Fruit fly (Drosophila melanogaster) whole organism, prepupa: ENCODE measurements around the gene Sod1.

Experiments
- Blimp-1 ChIP-seq: fragments of 200-800 bp; sonication (Bioruptor generic); optimal IDR thresholded peaks from 3 replicates; lab custom pipeline; 2017; ENCODE audit warnings: missing biosample characterization, missing genetic modification characterization, mild to moderate bottlenecking, moderate library complexity, missing genetic modification reagents
- CG10631 ChIP-seq: fragments of 200-800 bp; sonication (Bioruptor generic); optimal IDR thresholded peaks from 2 replicates; lab custom pipeline; 2016; ENCODE audit warnings: missing biosample characterization, missing genetic modification characterization
- CG11762 ChIP-seq: fragments of 200-800 bp; sonication (Bioruptor generic); optimal IDR thresholded peaks from 3 replicates; lab custom pipeline; 2016; ENCODE audit warnings: missing biosample characterization, missing genetic modification characterization; ENCODE audit not compliant: insufficient read depth
- CG11902 ChIP-seq: fragments of 200-800 bp; sonication (Bioruptor generic); optimal IDR thresholded peaks from 3 replicates; lab custom pipeline; 2016; ENCODE audit warnings: missing biosample characterization, missing genetic modification characterization
- CG15336 ChIP-seq: fragments of 200-800 bp; sonication (Bioruptor generic); IDR thresholded peaks from 2 replicates; pipeline ENCODE4 v1.3.6; 2022; ENCODE audit warnings: missing biosample characterization, missing genetic modification characterization
- CG1621 ChIP-seq: fragments of 200-800 bp; sonication (Bioruptor generic); optimal IDR thresholded peaks from 3 replicates; lab custom pipeline; 2018; ENCODE audit warnings: missing biosample characterization, mild to moderate bottlenecking, missing genetic modification characterization
- CG16779 ChIP-seq: fragments of 200-800 bp; sonication (Bioruptor generic); optimal IDR thresholded peaks from 3 replicates; lab custom pipeline; 2017; ENCODE audit warnings: missing biosample characterization, mild to moderate bottlenecking, missing genetic modification characterization
- CG3032 ChIP-seq: fragments of 200-800 bp; optimal IDR thresholded peaks from 2 replicates; lab custom pipeline; 2019; ENCODE audit warnings: missing biosample characterization, mild to moderate bottlenecking, missing genetic modification characterization, moderate library complexity
- CG31627 ChIP-seq: fragments of 200-800 bp; sonication (Bioruptor generic); optimal IDR thresholded peaks from 3 replicates; lab custom pipeline; 2016; ENCODE audit warnings: missing biosample characterization, missing genetic modification characterization
- CG32006 ChIP-seq: fragments of 200-800 bp; sonication (Bioruptor generic); optimal IDR thresholded peaks from 3 replicates; lab custom pipeline; 2017; ENCODE audit warnings: missing biosample characterization, mild to moderate bottlenecking, missing genetic modification characterization
- CG34406 ChIP-seq: fragments of 200-800 bp; sonication (Bioruptor generic); optimal IDR thresholded peaks from 3 replicates; lab custom pipeline; 2016; ENCODE audit warnings: missing biosample characterization, missing genetic modification characterization
- CG3919 ChIP-seq: fragments of 200-800 bp; sonication (Bioruptor generic); optimal IDR thresholded peaks from 3 replicates; lab custom pipeline; 2016; ENCODE audit warnings: missing biosample characterization, missing genetic modification characterization
- CG4318 ChIP-seq: fragments of 200-800 bp; sonication (Bioruptor generic); optimal IDR thresholded peaks from 3 replicates; lab custom pipeline; 2017; ENCODE audit warnings: missing biosample characterization, mild to moderate bottlenecking, missing genetic modification characterization
- CG6163 ChIP-seq: fragments of 200-800 bp; sonication (Bioruptor generic); IDR thresholded peaks from 3 replicates; pipeline ENCODE4 v1.3.6; 2022; ENCODE audit warnings: missing biosample characterization, missing genetic modification characterization
- CG6276 ChIP-seq: fragments of 200-800 bp; sonication (Bioruptor generic); optimal IDR thresholded peaks from 2 replicates; lab custom pipeline; 2017; ENCODE audit warnings: missing biosample characterization, mild to moderate bottlenecking, missing genetic modification characterization
- CG6808 ChIP-seq: fragments of 200-800 bp; sonication (Bioruptor generic); optimal IDR thresholded peaks from 3 replicates; lab custom pipeline; 2017; ENCODE audit warnings: missing biosample characterization, missing genetic modification characterization, mild to moderate bottlenecking, moderate library complexity, missing genetic modification reagents
- CG6854 ChIP-seq: fragments of 200-800 bp; sonication (Bioruptor generic); optimal IDR thresholded peaks from 2 replicates; lab custom pipeline; 2017; ENCODE audit warnings: missing biosample characterization, mild to moderate bottlenecking, missing genetic modification characterization
- CG7368 ChIP-seq: fragments of 200-800 bp; sonication (Bioruptor generic); optimal IDR thresholded peaks from 3 replicates; lab custom pipeline; 2016; ENCODE audit warnings: missing biosample characterization, missing genetic modification characterization
- CG8119 ChIP-seq: fragments of 200-800 bp; sonication (Bioruptor generic); IDR thresholded peaks from 3 replicates; pipeline ENCODE4 v1.3.6; 2022; ENCODE audit warnings: missing biosample characterization, missing genetic modification characterization
- CG8319 ChIP-seq: fragments of 200-800 bp; sonication (Bioruptor generic); optimal IDR thresholded peaks from 3 replicates; lab custom pipeline; 2016; ENCODE audit warnings: missing biosample characterization, missing genetic modification characterization
- CG8632 ChIP-seq: fragments of 200-800 bp; sonication (Bioruptor generic); optimal IDR thresholded peaks from 3 replicates; lab custom pipeline; 2016; ENCODE audit warnings: missing biosample characterization, missing genetic modification characterization
- CG9139 ChIP-seq: fragments of 200-800 bp; sonication (Bioruptor generic); optimal IDR thresholded peaks from 3 replicates; lab custom pipeline; 2017; ENCODE audit warnings: missing biosample characterization, mild to moderate bottlenecking, missing genetic modification characterization
- Eip75B ChIP-seq: fragments of 200-800 bp; sonication (Bioruptor generic); optimal IDR thresholded peaks from 3 replicates; lab custom pipeline; 2016; ENCODE audit warnings: missing biosample characterization, missing genetic modification characterization
- Eip78C ChIP-seq: fragments of 200-800 bp; sonication (Bioruptor generic); peaks from one replicate; lab custom pipeline; 2016; ENCODE audit warnings: missing biosample characterization, missing genetic modification characterization
- Ets21C ChIP-seq: fragments of 200-800 bp; sonication (Bioruptor generic); optimal IDR thresholded peaks from 3 replicates; lab custom pipeline; 2016; ENCODE audit warnings: missing biosample characterization, missing genetic modification characterization
- Gug ChIP-seq: fragments of 200-800 bp; sonication (Bioruptor generic); IDR thresholded peaks from 2 replicates; pipeline ENCODE4 v1.3.6; 2022; ENCODE audit warnings: missing biosample characterization, missing genetic modification characterization
- Hr39 ChIP-seq: fragments of 200-800 bp; sonication (Bioruptor generic); optimal IDR thresholded peaks from 2 replicates; lab custom pipeline; 2016; ENCODE audit warnings: missing biosample characterization, missing genetic modification characterization
- Lpt ChIP-seq: fragments of 200-800 bp; sonication (Bioruptor generic); optimal IDR thresholded peaks from 3 replicates; lab custom pipeline; 2016; ENCODE audit warnings: missing biosample characterization, missing genetic modification characterization
- Met ChIP-seq: fragments of 200-800 bp; sonication (Bioruptor generic); optimal IDR thresholded peaks from 3 replicates; lab custom pipeline; 2016; ENCODE audit warnings: missing biosample characterization, missing genetic modification characterization
- OdsH ChIP-seq: fragments of 200-800 bp; sonication (Bioruptor generic); optimal IDR thresholded peaks from 3 replicates; lab custom pipeline; 2016; ENCODE audit warnings: missing biosample characterization, missing genetic modification characterization
- Smox ChIP-seq: fragments of 200-800 bp; sonication (Bioruptor generic); optimal IDR thresholded peaks from 3 replicates; lab custom pipeline; 2016; ENCODE audit warnings: missing biosample characterization, missing genetic modification characterization
- Sox14 ChIP-seq: fragments of 200-800 bp; sonication (Bioruptor generic); optimal IDR thresholded peaks from 3 replicates; lab custom pipeline; 2016; ENCODE audit warnings: missing biosample characterization, missing genetic modification characterization
- Sox15 ChIP-seq: fragments of 200-800 bp; sonication (Bioruptor generic); optimal IDR thresholded peaks from 3 replicates; lab custom pipeline; 2016; ENCODE audit warnings: missing biosample characterization, missing genetic modification characterization
- achi ChIP-seq: fragments of 200-800 bp; sonication (Bioruptor generic); optimal IDR thresholded peaks from 3 replicates; lab custom pipeline; 2016; ENCODE audit warnings: missing biosample characterization, missing genetic modification characterization
- acj6 ChIP-seq: fragments of 200-800 bp; sonication (Bioruptor generic); optimal IDR thresholded peaks from 3 replicates; lab custom pipeline; 2016; ENCODE audit warnings: missing biosample characterization, missing genetic modification characterization
- cyc ChIP-seq: fragments of 200-800 bp; sonication (Bioruptor generic); optimal IDR thresholded peaks from 3 replicates; lab custom pipeline; 2016; ENCODE audit warnings: missing biosample characterization, missing genetic modification characterization
- dac ChIP-seq: fragments of 200-800 bp; sonication (Bioruptor generic); optimal IDR thresholded peaks from 2 replicates; lab custom pipeline; 2017; ENCODE audit warnings: missing biosample characterization, mild to moderate bottlenecking, missing genetic modification characterization
- dsx ChIP-seq: fragments of 200-800 bp; optimal IDR thresholded peaks from 3 replicates; lab custom pipeline; 2019; ENCODE audit warnings: missing biosample characterization, mild to moderate bottlenecking, missing genetic modification characterization, moderate library complexity; ENCODE audit not compliant: poor library complexity, severe bottlenecking
- esn ChIP-seq: fragments of 200-800 bp; sonication (Bioruptor generic); optimal IDR thresholded peaks from 2 replicates; lab custom pipeline; 2016; ENCODE audit warnings: missing biosample characterization, mild to moderate bottlenecking, missing genetic modification characterization, moderate library complexity
- fd85E ChIP-seq: fragments of 200-800 bp; sonication (Bioruptor generic); optimal IDR thresholded peaks from 3 replicates; lab custom pipeline; 2016; ENCODE audit warnings: missing biosample characterization, missing genetic modification characterization
- fkh ChIP-seq: fragments of 200-800 bp; sonication (Bioruptor generic); optimal IDR thresholded peaks from 3 replicates; lab custom pipeline; 2017; ENCODE audit warnings: missing biosample characterization, mild to moderate bottlenecking, missing genetic modification characterization, moderate library complexity
- lz ChIP-seq: fragments of 200-800 bp; sonication (Bioruptor generic); optimal IDR thresholded peaks from 3 replicates; lab custom pipeline; 2016; ENCODE audit warnings: missing biosample characterization, missing genetic modification characterization
- net ChIP-seq: fragments of 200-800 bp; sonication (Bioruptor generic); optimal IDR thresholded peaks from 3 replicates; lab custom pipeline; 2016; ENCODE audit warnings: missing biosample characterization, missing genetic modification characterization
- pdm3 ChIP-seq: fragments of 200-800 bp; sonication (Bioruptor generic); optimal IDR thresholded peaks from 3 replicates; lab custom pipeline; 2016; ENCODE audit warnings: missing biosample characterization, missing genetic modification characterization
- spab ChIP-seq: fragments of 200-800 bp; sonication (Bioruptor generic); optimal IDR thresholded peaks from 2 replicates; lab custom pipeline; 2017; ENCODE audit warnings: missing biosample characterization, mild to moderate bottlenecking, missing genetic modification characterization, missing genetic modification reagents
- ss ChIP-seq, 2 experiments: fragments of 200-800 bp; sonication (Bioruptor generic); optimal IDR thresholded peaks; 2 replicates in 1 of 2; 3 replicates in 1 of 2; lab custom pipeline; 2017 to 2018; ENCODE audit warnings: mild to moderate bottlenecking in 2 of 2, missing biosample characterization in 2 of 2, missing genetic modification characterization in 2 of 2, moderate library complexity in 1 of 2
- svp ChIP-seq: fragments of 200-800 bp; sonication (Bioruptor generic); peaks from one replicate; lab custom pipeline; 2016; ENCODE audit warnings: missing biosample characterization, missing genetic modification characterization
- topi ChIP-seq: fragments of 200-800 bp; sonication (Bioruptor generic); optimal IDR thresholded peaks from 3 replicates; lab custom pipeline; 2016; ENCODE audit warnings: missing biosample characterization, missing genetic modification characterization
- vri ChIP-seq: fragments of 200-800 bp; sonication (Bioruptor generic); optimal IDR thresholded peaks from 3 replicates; lab custom pipeline; 2016; ENCODE audit warnings: missing biosample characterization, mild to moderate bottlenecking, missing genetic modification characterization

Sod1 gene

dm6 chr3L:11065850-11066249, 47.7 kb downstream of the Sod1 start:
- peak; percentile 16 for TF ChIP-seq Eip78C
- no peak for TF ChIP-seq CG10631 (GFP tag; lab: Kevin White, UChicago)
- TF ChIP-seq CG32006 (GFP tag; lab: Kevin White, UChicago): no peak
- no peak for TF ChIP-seq CG6163
- TF ChIP-seq vri (GFP tag; lab: Kevin White, UChicago): peak; percentile 82
- TF ChIP-seq CG3032 (tag; lab: Kevin White, UChicago): no peak
- no peak for TF ChIP-seq svp (GFP tag; lab: Kevin White, UChicago)
- no peak for TF ChIP-seq Met
- peak; percentile 10 for TF ChIP-seq fkh (GFP tag; lab: Kevin White, UChicago)
- TF ChIP-seq Eip75B (GFP tag; lab: Kevin White, UChicago): no peak
- TF ChIP-seq CG16779 (tag; lab: Kevin White, UChicago): no peak
- TF ChIP-seq, all 60 proteins: peak for 3

DNA sequence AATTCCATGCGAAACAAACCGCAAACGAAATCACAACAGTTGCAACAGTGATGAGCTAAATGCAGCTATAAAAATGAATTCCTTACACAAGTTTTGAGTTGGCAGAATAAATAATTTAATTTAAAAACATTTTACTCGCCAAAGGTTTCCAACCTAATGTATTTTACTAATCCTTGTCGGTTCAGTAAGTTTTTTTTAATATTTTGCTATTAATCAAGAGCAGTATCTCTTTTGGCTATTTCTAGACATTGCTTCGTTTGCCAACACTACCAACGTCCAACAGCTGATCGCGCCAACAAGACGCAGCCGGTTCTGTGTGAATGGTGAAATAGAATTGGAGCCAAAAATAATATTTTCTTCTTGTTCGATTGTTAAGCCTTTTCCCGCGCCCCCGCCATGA, 48.9 kb downstream of the Sod1 start, which contains the start of the genes CG32075, CG45101 and SuUR:
TSS of gene CG32075 (minus strand) at position 253 of the 400 bp plus-strand sequence.
TSS of gene CG45101 (plus strand) at position 303 of the 400 bp plus-strand sequence.
TSS of gene SuUR (plus strand) at position 303 of the 400 bp plus-strand sequence.
- peak; percentile 56 for TF ChIP-seq Lpt
- no peak for TF ChIP-seq Smox
- peak; percentile 86 for TF ChIP-seq topi (GFP tag; lab: Kevin White, UChicago)
- peak; percentile 82 for TF ChIP-seq Sox15
- TF ChIP-seq pdm3 (GFP tag; lab: Kevin White, UChicago): peak; percentile 90
- peak; percentile 43 for TF ChIP-seq fkh (GFP tag; lab: Kevin White, UChicago)
- peak; percentile 79 for TF ChIP-seq Gug (GFP tag; lab: Robert Waterston, UW)
- TF ChIP-seq lz (GFP tag; lab: Kevin White, UChicago): peak; percentile 91
- no peak for TF ChIP-seq CG6808
- TF ChIP-seq Sox14 (GFP tag; lab: Kevin White, UChicago): peak; percentile 89
- TF ChIP-seq dsx: peak; percentile 66
- peak; percentile 92 for TF ChIP-seq Hr39 (GFP tag; lab: Kevin White, UChicago)
- TF ChIP-seq ss (GFP tag; optimal IDR thresholded peaks at IDR 0.05; lab: Kevin White, UChicago): peak; percentile 7 to 67
- peak; percentile 52 for TF ChIP-seq dac
- TF ChIP-seq CG6276: no peak
- peak; percentile 92 for TF ChIP-seq Eip78C
- peak; percentile 87 for TF ChIP-seq Met
- TF ChIP-seq CG6854 (GFP tag; lab: Kevin White, UChicago): no peak
- TF ChIP-seq esn (GFP tag; lab: Kevin White, UChicago): peak; percentile 92
- peak; percentile 31 for TF ChIP-seq spab (GFP tag; lab: Kevin White, UChicago)
- no peak for TF ChIP-seq CG9139
- peak; percentile 60; the same call in 2 of the 3 replicates for TF ChIP-seq CG8119 (GFP tag; lab: Robert Waterston, UW)
- TF ChIP-seq achi (GFP tag; lab: Kevin White, UChicago): peak; percentile 83
- TF ChIP-seq CG8319: peak; percentile 81
- TF ChIP-seq CG4318 (GFP tag; lab: Kevin White, UChicago): peak; percentile 68
- peak; percentile 66 for TF ChIP-seq CG11762
- TF ChIP-seq CG10631 (GFP tag; lab: Kevin White, UChicago): peak; percentile 89
- TF ChIP-seq Blimp-1 (GFP tag; lab: Kevin White, UChicago): no peak
- TF ChIP-seq CG1621 (tag; lab: Kevin White, UChicago): peak; percentile 21
- peak; percentile 78 for TF ChIP-seq CG3032 (tag; lab: Kevin White, UChicago)
- TF ChIP-seq CG7368 (GFP tag; lab: Kevin White, UChicago): peak; percentile 68
- peak; percentile 89 for TF ChIP-seq cyc (GFP tag; lab: Kevin White, UChicago)
- peak; percentile 76 for TF ChIP-seq CG3919
- peak; percentile 73 for TF ChIP-seq CG11902 (GFP tag; lab: Kevin White, UChicago)
- no peak for TF ChIP-seq svp (GFP tag; lab: Kevin White, UChicago)
- TF ChIP-seq net: peak; percentile 73
- TF ChIP-seq CG15336 (GFP tag; lab: Robert Waterston, UW): peak; percentile 75
- TF ChIP-seq OdsH (GFP tag; lab: Kevin White, UChicago): peak; percentile 89
- TF ChIP-seq CG34406: peak; percentile 82
- TF ChIP-seq CG8632: peak; percentile 73
- TF ChIP-seq CG32006 (GFP tag; lab: Kevin White, UChicago): peak; percentile 82
- peak; percentile 88 for TF ChIP-seq acj6 (GFP tag; lab: Kevin White, UChicago)
- peak; percentile 92 for TF ChIP-seq CG31627 (GFP tag; lab: Kevin White, UChicago)
- peak; percentile 85 for TF ChIP-seq Ets21C (GFP tag; lab: Kevin White, UChicago)
- no peak for TF ChIP-seq fd85E (GFP tag; lab: Kevin White, UChicago)
- TF ChIP-seq vri (GFP tag; lab: Kevin White, UChicago): peak; percentile 73
